Fruit fly (Drosophila melanogaster) whole organism, embryonic: Measurements from ENCODE around the gene Ire1.

Experiments used
- Awh ChIP-seq: fragments of 200-800 bp; sonication (Bioruptor generic); IDR thresholded peaks from 2 replicates; pipeline ENCODE4, ENCODE4 v1.3.6; 2022; ENCODE audit warnings: missing biosample characterization, missing genetic modification characterization
- CG11398 ChIP-seq: fragments of 200-800 bp; sonication (Bioruptor generic); optimal IDR thresholded peaks from 2 replicates; lab custom pipeline; 2016; ENCODE audit warnings: missing biosample characterization, missing genetic modification characterization
- CG11504 ChIP-seq: fragments of 200-800 bp; sonication (Bioruptor generic); optimal IDR thresholded peaks from 3 replicates; lab custom pipeline; 2019; ENCODE audit warnings: missing biosample characterization, mild to moderate bottlenecking, missing genetic modification characterization, moderate library complexity
- CG13424 ChIP-seq: fragments of 200-800 bp; sonication (Bioruptor generic); optimal IDR thresholded peaks from 2 replicates; lab custom pipeline; 2019; ENCODE audit warnings: missing biosample characterization, mild to moderate bottlenecking, missing genetic modification characterization, moderate library complexity
- CG14050 ChIP-seq: fragments of 200-800 bp; sonication (Bioruptor generic); IDR thresholded peaks from 3 replicates; pipeline ENCODE4 v1.3.6; 2022; ENCODE audit warnings: missing biosample characterization, missing genetic modification characterization
- CG17802 ChIP-seq: fragments of 200-800 bp; sonication (Bioruptor generic); optimal IDR thresholded peaks from 2 replicates; lab custom pipeline; 2018; ENCODE audit warnings: missing biosample characterization, mild to moderate bottlenecking, missing genetic modification characterization, moderate library complexity
- CG2129 ChIP-seq: fragments of 200-800 bp; sonication (Bioruptor generic); IDR thresholded peaks from 2 replicates; pipeline ENCODE4 v1.3.6; 2022; ENCODE audit warnings: missing biosample characterization, missing genetic modification characterization; ENCODE audit not compliant: partially characterized antibody
- CG2712 ChIP-seq: fragments of 200-800 bp; optimal IDR thresholded peaks from 3 replicates; lab custom pipeline; 2019; ENCODE audit warnings: missing biosample characterization, mild to moderate bottlenecking, missing genetic modification characterization, moderate library complexity
- CG31388 ChIP-seq: fragments of 200-800 bp; sonication (Bioruptor generic); optimal IDR thresholded peaks from 2 replicates; lab custom pipeline; 2016; ENCODE audit warnings: missing biosample characterization, missing genetic modification characterization
- CG32772 ChIP-seq: fragments of 200-800 bp; sonication (Bioruptor generic); IDR thresholded peaks from 2 replicates; pipeline ENCODE4 v1.3.6; 2022; ENCODE audit warnings: missing biosample characterization, missing genetic modification characterization
- CG3995 ChIP-seq: fragments of 200-800 bp; sonication (Bioruptor generic); optimal IDR thresholded peaks from 3 replicates; lab custom pipeline; 2016; ENCODE audit warnings: missing biosample characterization, missing genetic modification characterization
- CG4360 ChIP-seq: fragments of 200-800 bp; sonication (Bioruptor generic); IDR thresholded peaks from 2 replicates; pipeline ENCODE4 v1.3.6; 2022; ENCODE audit warnings: missing biosample characterization, missing genetic modification characterization
- CG4707 ChIP-seq: fragments of 200-800 bp; sonication (Bioruptor generic); optimal IDR thresholded peaks from 2 replicates; lab custom pipeline; 2018; ENCODE audit warnings: missing biosample characterization, mild to moderate bottlenecking, missing genetic modification characterization, moderate library complexity
- CG6683 ChIP-seq: fragments of 200-800 bp; sonication (Bioruptor generic); optimal IDR thresholded peaks from 2 replicates; lab custom pipeline; 2017; ENCODE audit warnings: missing biosample characterization, mild to moderate bottlenecking, missing genetic modification characterization, missing genetic modification reagents
- CG8478 ChIP-seq: fragments of >200 bp; optimal IDR thresholded peaks from 2 replicates; lab custom pipeline; 2018
- CrebB ChIP-seq: fragments of 200-800 bp; sonication (Bioruptor generic); optimal IDR thresholded peaks from 3 replicates; lab custom pipeline; 2018; ENCODE audit warnings: missing biosample characterization, mild to moderate bottlenecking, missing genetic modification characterization
- Dad ChIP-seq: fragments of 200-800 bp; sonication (Bioruptor generic); optimal IDR thresholded peaks from 3 replicates; lab custom pipeline; 2016; ENCODE audit warnings: missing biosample characterization, missing genetic modification characterization
- Dip3 ChIP-seq: fragments of 200-800 bp; sonication (Bioruptor generic); optimal IDR thresholded peaks from 3 replicates; lab custom pipeline; 2016; ENCODE audit warnings: missing biosample characterization, missing genetic modification characterization
- Doc3 ChIP-seq: fragments of 200-800 bp; sonication (Bioruptor generic); IDR thresholded peaks from 3 replicates; pipeline ENCODE4 v1.3.6; 2022; ENCODE audit warnings: missing biosample characterization, missing genetic modification characterization; ENCODE audit not compliant: partially characterized antibody
- Ets65A ChIP-seq: fragments of 200-800 bp; sonication (Bioruptor generic); peaks from one replicate; lab custom pipeline; 2016; ENCODE audit warnings: missing biosample characterization, missing genetic modification characterization
- H15 ChIP-seq: fragments of 200-800 bp; sonication (Bioruptor generic); IDR thresholded peaks from 3 replicates; pipeline ENCODE4 v1.3.6; 2022; ENCODE audit warnings: missing biosample characterization, missing genetic modification characterization
- HLH4C ChIP-seq: fragments of 200-800 bp; sonication (Bioruptor generic); IDR thresholded peaks from 3 replicates; pipeline ENCODE4 v1.3.6; 2022; ENCODE audit warnings: missing biosample characterization, missing genetic modification characterization; ENCODE audit not compliant: partially characterized antibody
- Hsf ChIP-seq: fragments of 200-800 bp; sonication (Bioruptor generic); optimal IDR thresholded peaks from 3 replicates; lab custom pipeline; 2016; ENCODE audit warnings: missing biosample characterization, missing genetic modification characterization
- Jarid2 ChIP-seq: fragments of 200-800 bp; sonication (Bioruptor generic); optimal IDR thresholded peaks from 3 replicates; lab custom pipeline; 2017; ENCODE audit warnings: mild to moderate bottlenecking, missing biosample characterization, missing genetic modification reagents, missing genetic modification characterization
- MESR4 ChIP-seq: fragments of 200-800 bp; sonication (Bioruptor generic); optimal IDR thresholded peaks from 2 replicates; lab custom pipeline; 2018; ENCODE audit warnings: missing biosample characterization, mild to moderate bottlenecking, missing genetic modification characterization, moderate library complexity
- Neu2 ChIP-seq: fragments of 200-800 bp; sonication (Bioruptor generic); optimal IDR thresholded peaks from 3 replicates; lab custom pipeline; 2016; ENCODE audit warnings: missing biosample characterization, missing genetic modification characterization, borderline replicate concordance
- Nf-YB ChIP-seq: fragments of 200-800 bp; sonication (Bioruptor generic); optimal IDR thresholded peaks from 3 replicates; lab custom pipeline; 2019; ENCODE audit warnings: missing biosample characterization, mild to moderate bottlenecking, missing genetic modification characterization, moderate library complexity
- Oaz ChIP-seq: fragments of 200-800 bp; sonication (Bioruptor generic); IDR thresholded peaks from 2 replicates; pipeline ENCODE4 v1.3.6; 2022; ENCODE audit warnings: missing biosample characterization, missing genetic modification characterization
- Pdp1 ChIP-seq, 2 experiments: fragments of 200-800 bp; sonication (Bioruptor generic); optimal IDR thresholded peaks; 3 replicates each; lab custom pipeline; 2016; ENCODE audit warnings: missing biosample characterization in 2 of 2, missing genetic modification characterization in 2 of 2, mild to moderate bottlenecking in 1 of 2, moderate library complexity in 1 of 2
- Side ChIP-seq: fragments of 200-800 bp; sonication (Bioruptor generic); optimal IDR thresholded peaks from 2 replicates; lab custom pipeline; 2016; ENCODE audit warnings: missing biosample characterization, missing genetic modification characterization
- Sin3A ChIP-seq: fragments of >200 bp; optimal IDR thresholded peaks from 2 replicates; lab custom pipeline; 2018
- al ChIP-seq: fragments of 200-800 bp; sonication (Bioruptor generic); IDR thresholded peaks from 2 replicates; pipeline ENCODE4 v1.3.6; 2022; ENCODE audit warnings: missing biosample characterization, missing genetic modification characterization
- amos ChIP-seq: fragments of 200-800 bp; sonication (Bioruptor generic); IDR thresholded peaks from 2 replicates; pipeline ENCODE4 v1.3.6; 2022; ENCODE audit warnings: missing biosample characterization, missing genetic modification characterization; ENCODE audit not compliant: partially characterized antibody
- ap ChIP-seq: fragments of 200-800 bp; sonication (Bioruptor generic); IDR thresholded peaks from 2 replicates; pipeline ENCODE4 v1.3.6; 2022; ENCODE audit warnings: missing biosample characterization, missing genetic modification characterization
- ash1 ChIP-seq: fragments of 200-800 bp; sonication (Bioruptor generic); optimal IDR thresholded peaks from 2 replicates; lab custom pipeline; 2018; ENCODE audit warnings: missing biosample characterization, mild to moderate bottlenecking, missing genetic modification characterization
- bigmax ChIP-seq: fragments of 200-800 bp; sonication (Bioruptor generic); optimal IDR thresholded peaks from 2 replicates; lab custom pipeline; 2018; ENCODE audit warnings: missing biosample characterization, mild to moderate bottlenecking, missing genetic modification characterization
- dmrt11E ChIP-seq: fragments of 200-800 bp; sonication (Bioruptor generic); optimal IDR thresholded peaks from 3 replicates; lab custom pipeline; 2018; ENCODE audit warnings: missing biosample characterization, mild to moderate bottlenecking, missing genetic modification characterization, moderate library complexity
- ems ChIP-seq: fragments of 200-800 bp; sonication (Bioruptor generic); optimal IDR thresholded peaks from 3 replicates; lab custom pipeline; 2016; ENCODE audit warnings: missing biosample characterization, missing genetic modification characterization
- fd3F ChIP-seq: fragments of 200-800 bp; sonication (Bioruptor generic); optimal IDR thresholded peaks from 2 replicates; lab custom pipeline; 2018; ENCODE audit warnings: missing biosample characterization, mild to moderate bottlenecking, missing genetic modification characterization, moderate library complexity
- fu2 ChIP-seq: fragments of 200-800 bp; sonication (Bioruptor generic); optimal IDR thresholded peaks from 2 replicates; lab custom pipeline; 2016; ENCODE audit warnings: missing biosample characterization, missing genetic modification characterization
- gcm2 ChIP-seq: fragments of 200-800 bp; sonication (Bioruptor generic); optimal IDR thresholded peaks from 2 replicates; lab custom pipeline; 2016; ENCODE audit warnings: missing biosample characterization, missing genetic modification characterization
- jigr1 ChIP-seq: fragments of 200-800 bp; sonication (Bioruptor generic); IDR thresholded peaks from 3 replicates; pipeline ENCODE4 v1.3.6; 2022; ENCODE audit warnings: missing biosample characterization, missing genetic modification characterization
- kni ChIP-seq: fragments of 200-800 bp; sonication (Bioruptor generic); optimal IDR thresholded peaks from 3 replicates; lab custom pipeline; 2017; ENCODE audit warnings: mild to moderate bottlenecking, missing biosample characterization, missing genetic modification reagents, missing genetic modification characterization
- knrl ChIP-seq: fragments of 200-800 bp; sonication (Bioruptor generic); IDR thresholded peaks from 3 replicates; pipeline ENCODE4 v1.3.6; 2022; ENCODE audit warnings: missing biosample characterization, missing genetic modification characterization; ENCODE audit not compliant: partially characterized antibody
- lov ChIP-seq, 2 experiments: fragments of 200-800 bp in 1 of 2; fragments of >200 bp in 1 of 2; sonication (Bioruptor generic) in 1 of 2; IDR thresholded peaks in 1 of 2; optimal IDR thresholded peaks in 1 of 2; 2 replicates in 1 of 2; 3 replicates in 1 of 2; pipeline versions ENCODE4 v1.3.6 to Lab custom; 2017 to 2022; ENCODE audit warnings: missing biosample characterization in 1 of 2, missing genetic modification characterization in 1 of 2
- mam ChIP-seq: fragments of 200-800 bp; sonication (Bioruptor generic); optimal IDR thresholded peaks from 3 replicates; lab custom pipeline; 2016; ENCODE audit warnings: missing biosample characterization, missing genetic modification characterization
- pum ChIP-seq: fragments of 200-800 bp; sonication (Bioruptor generic); optimal IDR thresholded peaks from 2 replicates; lab custom pipeline; 2016; ENCODE audit warnings: missing biosample characterization, missing genetic modification characterization
- slbo ChIP-seq: fragments of 200-800 bp; sonication (Bioruptor generic); IDR thresholded peaks from 2 replicates; pipeline ENCODE4 v1.3.6; 2022; ENCODE audit warnings: missing biosample characterization, missing genetic modification characterization
- slp2 ChIP-seq: fragments of 200-800 bp; sonication (Bioruptor generic); optimal IDR thresholded peaks from 2 replicates; lab custom pipeline; 2016; ENCODE audit warnings: missing biosample characterization, missing genetic modification characterization
- zf30C ChIP-seq: fragments of 200-800 bp; sonication (Bioruptor generic); optimal IDR thresholded peaks from 3 replicates; lab custom pipeline; 2018; ENCODE audit warnings: missing biosample characterization, mild to moderate bottlenecking, missing genetic modification characterization

Gene Ire1

DNA sequence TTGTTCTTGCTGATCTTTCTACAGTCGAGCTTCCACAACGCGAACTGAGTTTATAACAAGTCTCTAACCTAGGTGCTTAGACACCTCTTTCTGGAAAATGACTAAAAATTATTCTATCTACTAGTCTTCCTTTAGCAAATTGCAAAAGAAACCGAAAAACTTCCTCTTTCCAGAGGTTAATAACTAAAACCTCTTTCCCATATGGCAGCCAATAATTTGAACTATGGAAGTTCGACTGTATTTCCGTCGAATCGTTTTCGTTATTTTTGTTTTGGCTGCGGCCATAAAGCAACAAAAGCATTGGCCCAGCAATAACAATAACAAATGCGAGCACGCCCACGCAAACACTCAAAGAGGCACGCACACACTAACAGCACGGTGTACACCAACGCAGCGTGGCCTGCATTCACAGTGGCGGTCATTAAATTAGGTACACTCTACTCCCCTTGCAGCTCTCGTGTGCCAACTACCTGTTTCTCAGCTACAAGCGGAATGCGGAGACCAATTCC is 19.4 kb upstream of the Ire1 start (continued):
- TF ChIP-seq CG17802 (tag; lab: Kevin White, UChicago) = peak; percentile 1
- TF ChIP-seq Hsf (GFP tag; lab: Kevin White, UChicago) = peak; percentile 34
- TF ChIP-seq CG8478 (lab: Kevin White, UChicago) = no peak
- TF ChIP-seq H15 (GFP tag; lab: Robert Waterston, UW) = no peak
- TF ChIP-seq CG13424 (tag; lab: Kevin White, UChicago) = peak; percentile 66
- TF ChIP-seq CG11504 (tag; lab: Kevin White, UChicago) = peak; percentile 71
- TF ChIP-seq Oaz = no peak
- TF ChIP-seq CG31388 (GFP tag; lab: Kevin White, UChicago) = no peak
- TF ChIP-seq CG2712 (tag; lab: Kevin White, UChicago) = peak; percentile 60
- TF ChIP-seq kni (GFP tag; lab: Kevin White, UChicago) = peak; percentile 65
- TF ChIP-seq CrebB (tag; lab: Kevin White, UChicago) = no peak
- no peak for TF ChIP-seq bigmax (GFP tag; lab: Kevin White, UChicago)
- TF ChIP-seq HLH4C = no peak
- no peak for TF ChIP-seq zf30C (GFP tag; lab: Kevin White, UChicago)
- no peak for TF ChIP-seq lov (optimal IDR thresholded peaks at IDR 0.05; lab: Kevin White, UChicago)
- 0 out of 3 replicates have a peak, but pooled peaks have one; percentile 55 for TF ChIP-seq lov (GFP tag; IDR thresholded peaks at IDR 0.05; lab: Robert Waterston, UW)
- peak; percentile 44; the same call in 2 of the 3 replicates for TF ChIP-seq CG14050 (GFP tag; lab: Robert Waterston, UW)
- peak; percentile 31 for TF ChIP-seq Dip3 (GFP tag; lab: Kevin White, UChicago)
- TF ChIP-seq CG3995 = no peak
- no peak for TF ChIP-seq ash1 (GFP tag; lab: Kevin White, UChicago)
- peak; percentile 51 for TF ChIP-seq CG4707 (GFP tag; lab: Kevin White, UChicago)
- no peak for TF ChIP-seq MESR4 (GFP tag; lab: Kevin White, UChicago)
- peak; percentile 46 for TF ChIP-seq fd3F (GFP tag; lab: Kevin White, UChicago)
- TF ChIP-seq Doc3 (GFP tag; lab: Robert Waterston, UW) = no peak
- TF ChIP-seq Awh (GFP tag; lab: Robert Waterston, UW) = 0 out of 2 replicates have a peak, but pooled peaks have one; percentile 20
- peak; percentile 38; the same call in 1 of the 2 replicates for TF ChIP-seq slbo (GFP tag; lab: Robert Waterston, UW)
- no peak for TF ChIP-seq slp2
- peak; percentile 12 for TF ChIP-seq CG6683 (GFP tag; lab: Kevin White, UChicago)
- TF ChIP-seq CG4360 (GFP tag; lab: Robert Waterston, UW) = peak; percentile 62
- TF ChIP-seq Side (GFP tag; lab: Kevin White, UChicago) = peak; percentile 58
- peak; percentile 35 for TF ChIP-seq fu2 (GFP tag; lab: Kevin White, UChicago)
- no peak for TF ChIP-seq knrl
- TF ChIP-seq gcm2 (GFP tag; lab: Kevin White, UChicago) = no peak
- no peak for TF ChIP-seq Neu2 (GFP tag; lab: Kevin White, UChicago)
- TF ChIP-seq CG11398 = no peak
- TF ChIP-seq mam (GFP tag; lab: Kevin White, UChicago) = peak; percentile 48
- TF ChIP-seq Pdp1 (GFP tag; optimal IDR thresholded peaks at IDR 0.05; lab: Kevin White, UChicago) = peak in 1 of 2 experiments; percentile 35
- TF ChIP-seq pum = peak; percentile 24
- TF ChIP-seq CG2129 = no peak
- no peak for TF ChIP-seq Jarid2 (GFP tag; lab: Kevin White, UChicago)
- TF ChIP-seq Dad (GFP tag; lab: Kevin White, UChicago) = peak; percentile 26
- peak; percentile 88 for TF ChIP-seq Ets65A (GFP tag; lab: Kevin White, UChicago)
- TF ChIP-seq ems (GFP tag; lab: Kevin White, UChicago) = no peak
- TF ChIP-seq CG32772 (GFP tag; lab: Robert Waterston, UW) = no peak
- TF ChIP-seq dmrt11E = no peak
- no peak for TF ChIP-seq ap
- no peak for TF ChIP-seq Sin3A (lab: Kevin White, UChicago)
- 0 out of 2 replicates have a peak, but pooled peaks have one; percentile 23 for TF ChIP-seq al
- TF ChIP-seq jigr1 (GFP tag; lab: Robert Waterston, UW) = no peak
- no peak for TF ChIP-seq amos (GFP tag; lab: Robert Waterston, UW)
- TF ChIP-seq Nf-YB = peak; percentile 38
